Worm (Caenorhabditis elegans) whole organism, young adult: ENCODE data around the gene pro-2.

Source experiments
- B0019.2 ChIP-seq: fragments of 200-800 bp; sonication (Bioruptor generic); conservative IDR thresholded peaks from 2 replicates; pipeline ENCODE4 v1.3.6; 2022; ENCODE audit warnings: missing genetic modification reagents, missing genetic modification characterization, missing compliant biosample characterization
- B0261.1 ChIP-seq: sonication (generic microtip); optimal IDR thresholded peaks from 2 replicates; lab custom pipeline; 2016; ENCODE audit warnings: mild to moderate bottlenecking, missing genetic modification characterization, moderate library complexity, missing compliant biosample characterization
- B0336.3 ChIP-seq: fragments of 200-800 bp; sonication (Bioruptor generic); IDR thresholded peaks from 2 replicates; pipeline ENCODE4 v1.3.6; 2022; ENCODE audit warnings: missing genetic modification characterization, missing compliant biosample characterization
- F22D6.2 ChIP-seq: sonication (generic microtip); optimal IDR thresholded peaks from 2 replicates; lab custom pipeline; 2016; ENCODE audit warnings: mild to moderate bottlenecking, missing genetic modification characterization, missing compliant biosample characterization
- F52B5.7 ChIP-seq: sonication (generic microtip); optimal IDR thresholded peaks from 2 replicates; lab custom pipeline; 2016; ENCODE audit warnings: mild to moderate bottlenecking, missing genetic modification characterization, missing compliant biosample characterization
- T07F8.4 ChIP-seq: sonication (generic microtip); optimal IDR thresholded peaks from 2 replicates; lab custom pipeline; 2016; ENCODE audit warnings: mild to moderate bottlenecking, missing genetic modification characterization, moderate library complexity, missing compliant biosample characterization
- Y53F4B.3 ChIP-seq: fragments of 200-800 bp; sonication (Bioruptor generic); IDR thresholded peaks from 2 replicates; pipeline ENCODE4 v1.3.6; 2022; ENCODE audit warnings: missing genetic modification reagents, missing genetic modification characterization, missing compliant biosample characterization
- Y56A3A.18 ChIP-seq: fragments of 200-800 bp; sonication (Bioruptor generic); IDR thresholded peaks from 2 replicates; pipeline ENCODE4 v1.3.6; 2022; ENCODE audit warnings: missing genetic modification reagents, missing genetic modification characterization, missing compliant biosample characterization
- Y95B8A.8 ChIP-seq: fragments of 200-800 bp; sonication (Bioruptor generic); IDR thresholded peaks from 2 replicates; pipeline ENCODE4 v1.3.6; 2022; ENCODE audit warnings: missing genetic modification reagents, missing genetic modification characterization, missing compliant biosample characterization
- akir-1 ChIP-seq: fragments of 200-800 bp; sonication (Bioruptor generic); optimal IDR thresholded peaks from 2 replicates; lab custom pipeline; 2018; ENCODE audit warnings: mild to moderate bottlenecking, missing genetic modification characterization, moderate library complexity, missing compliant biosample characterization
- ama-1 ChIP-seq, 3 experiments: fragments of 150-350 bp in 1 of 3; sonication (generic microtip) in 2 of 3; optimal IDR thresholded peaks; 2 replicates each; lab custom pipeline; 2014 to 2018; ENCODE audit warnings: missing biosample characterization in 2 of 3, missing genetic modification characterization in 2 of 3, missing genetic modification reagents in 2 of 3
- bed-2 ChIP-seq: fragments of 200-800 bp; sonication (Bioruptor generic); IDR thresholded peaks from 2 replicates; pipeline ENCODE4 v1.3.6; 2022; ENCODE audit warnings: missing genetic modification reagents, missing genetic modification characterization, missing compliant biosample characterization
- cebp-1 ChIP-seq, 2 experiments: fragments of 200-800 bp in 1 of 2; sonication (Bioruptor generic) in 1 of 2; sonication (generic microtip) in 1 of 2; IDR thresholded peaks in 1 of 2; optimal IDR thresholded peaks in 1 of 2; 2 replicates each; pipeline versions ENCODE4 v1.3.6 to Lab custom; 2017 to 2022; ENCODE audit warnings: missing compliant biosample characterization in 2 of 2, missing genetic modification characterization in 2 of 2, mild to moderate bottlenecking in 1 of 2, missing genetic modification reagents in 1 of 2, moderate library complexity in 1 of 2
- ceh-40 ChIP-seq: fragments of 200-800 bp; sonication (Bioruptor generic); IDR thresholded peaks from 2 replicates; pipeline ENCODE4 v1.3.6; 2022; ENCODE audit warnings: missing genetic modification characterization, missing compliant biosample characterization
- ceh-91 ChIP-seq: fragments of 200-800 bp; sonication (Bioruptor generic); IDR thresholded peaks from 2 replicates; pipeline ENCODE4 v1.3.6; 2022; ENCODE audit warnings: missing genetic modification reagents, missing genetic modification characterization, missing compliant biosample characterization
- dpl-1 ChIP-seq: fragments of 150-350 bp; optimal IDR thresholded peaks from 2 replicates; lab custom pipeline; 2014; ENCODE audit warnings: missing biosample characterization, missing genetic modification reagents, missing genetic modification characterization
- egl-44 ChIP-seq: fragments of 200-800 bp; sonication (Bioruptor generic); IDR thresholded peaks from 2 replicates; pipeline ENCODE4 v1.3.6; 2022; ENCODE audit warnings: missing genetic modification reagents, missing genetic modification characterization, missing compliant biosample characterization
- egrh-3 ChIP-seq: fragments of 200-800 bp; sonication (Bioruptor generic); IDR thresholded peaks from 2 replicates; pipeline ENCODE4 v1.3.6; 2022; ENCODE audit warnings: missing genetic modification reagents, missing genetic modification characterization, missing compliant biosample characterization
- ekl-4 ChIP-seq: fragments of 200-800 bp; sonication (Bioruptor generic); IDR thresholded peaks from 2 replicates; pipeline ENCODE4 v1.3.6; 2022; ENCODE audit warnings: missing genetic modification reagents, missing genetic modification characterization, missing compliant biosample characterization
- gei-17 ChIP-seq: fragments of 200-800 bp; sonication (Bioruptor generic); optimal IDR thresholded peaks from 2 replicates; lab custom pipeline; 2018; ENCODE audit warnings: mild to moderate bottlenecking, missing genetic modification characterization, missing compliant biosample characterization
- him-1 ChIP-seq: sonication (generic microtip); optimal IDR thresholded peaks from 2 replicates; lab custom pipeline; 2016; ENCODE audit warnings: missing genotype, missing genetic modification reagents, missing genetic modification characterization, missing compliant biosample characterization
- hmg-1.2 ChIP-seq: fragments of 200-800 bp; sonication (Bioruptor generic); IDR thresholded peaks from 2 replicates; pipeline ENCODE4 v1.3.6; 2022; ENCODE audit warnings: missing genetic modification reagents, missing genetic modification characterization, missing compliant biosample characterization
- hmg-20 ChIP-seq: fragments of 200-800 bp; sonication (Bioruptor generic); IDR thresholded peaks from 2 replicates; pipeline ENCODE4 v1.3.6; 2022; ENCODE audit warnings: missing genetic modification reagents, missing genetic modification characterization, missing compliant biosample characterization
- hrde-1 ChIP-seq: sonication (generic microtip); optimal IDR thresholded peaks from 2 replicates; lab custom pipeline; 2016; ENCODE audit warnings: missing genetic modification characterization, mild to moderate bottlenecking, missing compliant biosample characterization, moderate library complexity, missing genotype, missing genetic modification reagents, borderline replicate concordance
- hsf-1 ChIP-seq: fragments of 200-800 bp; sonication (Bioruptor generic); IDR thresholded peaks from 2 replicates; pipeline ENCODE4 v1.3.6; 2022; ENCODE audit warnings: missing genetic modification reagents, missing genetic modification characterization, missing compliant biosample characterization
- nfya-1 ChIP-seq: sonication (generic microtip); optimal IDR thresholded peaks from 2 replicates; lab custom pipeline; 2017; ENCODE audit warnings: antibody characterized with exemption, missing compliant biosample characterization, missing genetic modification characterization, borderline replicate concordance; ENCODE audit not compliant: insufficient read depth
- nfya-2 ChIP-seq: fragments of 200-800 bp; sonication (Bioruptor generic); IDR thresholded peaks from 2 replicates; pipeline ENCODE4 v1.3.6; 2022; ENCODE audit warnings: missing genetic modification reagents, missing genetic modification characterization, missing compliant biosample characterization
- nhr-120 ChIP-seq: fragments of 200-800 bp; sonication (Bioruptor generic); IDR thresholded peaks from 2 replicates; pipeline ENCODE4 v1.3.6; 2022; ENCODE audit warnings: missing genetic modification characterization, missing compliant biosample characterization
- nhr-27 ChIP-seq: fragments of 200-800 bp; sonication (Bioruptor generic); optimal IDR thresholded peaks from 2 replicates; lab custom pipeline; 2018; ENCODE audit warnings: mild to moderate bottlenecking, missing genetic modification characterization, moderate library complexity, missing compliant biosample characterization
- pha-4 ChIP-seq: fragments of 150-350 bp; sonication (generic microtip); optimal IDR thresholded peaks from 2 replicates; lab custom pipeline; 2014; ENCODE audit warnings: missing biosample characterization, missing genetic modification reagents, missing genetic modification characterization
- rec-8 ChIP-seq, 2 experiments: sonication (generic microtip); optimal IDR thresholded peaks; 2 replicates each; lab custom pipeline; 2016; ENCODE audit warnings: mild to moderate bottlenecking in 2 of 2, missing genetic modification characterization in 2 of 2, missing genetic modification reagents in 2 of 2, missing genotype in 2 of 2, missing biosample characterization in 1 of 2, missing compliant biosample characterization in 1 of 2, moderate library complexity in 1 of 2
- snpc-4 ChIP-seq, 5 experiments: fragments of 150-350 bp in 1 of 5; sonication (generic microtip) in 4 of 5; optimal IDR thresholded peaks; 2 replicates each; lab custom pipeline; 2014 to 2018; ENCODE audit warnings: missing genetic modification characterization in 5 of 5, missing biosample characterization in 3 of 5, antibody characterized with exemption in 2 of 5, mild to moderate bottlenecking in 2 of 5, missing compliant biosample characterization in 2 of 5, missing genotype in 2 of 5, moderate library complexity in 2 of 5, missing genetic modification reagents in 1 of 5
- somi-1 ChIP-seq: fragments of 200-800 bp; sonication (Bioruptor generic); optimal IDR thresholded peaks from 2 replicates; lab custom pipeline; 2018; ENCODE audit warnings: mild to moderate bottlenecking, missing genetic modification characterization, missing compliant biosample characterization
- sptf-2 ChIP-seq: fragments of 200-800 bp; sonication (Bioruptor generic); optimal IDR thresholded peaks from 2 replicates; lab custom pipeline; 2018; ENCODE audit warnings: mild to moderate bottlenecking, missing genetic modification characterization, missing compliant biosample characterization
- tbp1 ChIP-seq: fragments of 200-800 bp; sonication (Bioruptor generic); optimal IDR thresholded peaks from 2 replicates; lab custom pipeline; 2018; ENCODE audit warnings: mild to moderate bottlenecking, missing genetic modification characterization, missing compliant biosample characterization
- xnd-1 ChIP-seq: sonication (generic microtip); optimal IDR thresholded peaks from 2 replicates; lab custom pipeline; 2016; ENCODE audit warnings: missing genotype, missing genetic modification reagents, missing genetic modification characterization, missing compliant biosample characterization
- zfh-2 ChIP-seq: fragments of 200-800 bp; sonication (Bioruptor generic); conservative IDR thresholded peaks from 2 replicates; pipeline ENCODE4 v1.3.6; 2022; ENCODE audit warnings: missing genetic modification reagents, missing genetic modification characterization, missing compliant biosample characterization
- zim-3 ChIP-seq: sonication (generic microtip); optimal IDR thresholded peaks from 2 replicates; lab custom pipeline; 2017; ENCODE audit warnings: mild to moderate bottlenecking, missing genetic modification characterization, moderate library complexity, missing compliant biosample characterization
- ztf-18 ChIP-seq: sonication (generic microtip); optimal IDR thresholded peaks from 2 replicates; lab custom pipeline; 2016; ENCODE audit warnings: missing genotype, mild to moderate bottlenecking, missing genetic modification characterization, missing compliant biosample characterization
- ztf-25 ChIP-seq: fragments of 200-800 bp; sonication (Bioruptor generic); IDR thresholded peaks from 2 replicates; pipeline ENCODE4 v1.3.6; 2022; ENCODE audit warnings: missing genetic modification reagents, missing genetic modification characterization, missing compliant biosample characterization
- ztf-26 ChIP-seq: sonication (generic microtip); optimal IDR thresholded peaks from 2 replicates; lab custom pipeline; 2017; ENCODE audit warnings: missing genetic modification characterization, missing compliant biosample characterization
- ztf-28 ChIP-seq: fragments of 200-800 bp; sonication (Bioruptor generic); IDR thresholded peaks from 2 replicates; pipeline ENCODE4 v1.3.6; 2022; ENCODE audit warnings: missing genetic modification reagents, missing genetic modification characterization, missing compliant biosample characterization

The pro-2 gene

DNA sequence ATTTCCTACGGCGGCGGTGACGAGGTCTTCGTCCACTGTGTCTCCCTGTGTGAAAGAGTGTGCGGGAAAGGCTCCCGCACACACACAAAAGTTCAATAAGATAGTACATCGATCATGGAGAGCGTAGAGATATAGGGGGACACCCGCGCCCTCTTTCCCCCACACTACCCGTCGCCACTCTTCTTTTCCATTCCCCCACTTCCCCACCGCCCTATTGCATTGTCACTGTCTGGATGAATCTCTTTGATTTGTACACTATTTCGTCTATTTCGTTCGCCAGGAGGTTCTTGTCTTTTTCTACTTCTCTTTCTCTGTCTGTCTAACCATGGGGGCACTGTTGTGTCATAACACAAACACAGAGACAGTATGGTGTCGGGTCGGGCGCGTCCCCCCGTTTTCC lies 37.3 kb upstream of the pro-2 start (continued):
- TF ChIP-seq B0019.2 (no peak), hrde-1 (tag; lab: Kevin White, UChicago) (no peak), ama-1 (optimal IDR thresholded peaks at IDR 0.05; lab: Kevin White, UChicago) (no peak), ama-1 (GFP tag; optimal IDR thresholded peaks at IDR 0.05; lab: Kevin White, UChicago) (no peak), xnd-1 (no peak), ceh-91 (GFP tag; lab: Robert Waterston, UW) (no peak), nfya-2 (GFP tag; lab: Robert Waterston, UW) (no peak), F22D6.2 (tag; lab: Kevin White, UChicago) (no peak), dpl-1 (GFP tag; lab: Kevin White, UChicago) (no peak), zfh-2 (peak; percentile 81), nhr-120 (no peak), tbp1 (peak; percentile 6), zim-3 (tag; lab: Kevin White, UChicago) (no peak), nfya-1 (no peak), ztf-25 (GFP tag; lab: Robert Waterston, UW) (no peak), Y53F4B.3 (GFP tag; lab: Robert Waterston, UW) (no peak), Y56A3A.18 (peak; percentile 64; the same call in 1 of the 2 replicates), ztf-26 (tag; lab: Kevin White, UChicago) (peak; percentile 1), snpc-4 (GFP tag; optimal IDR thresholded peaks at IDR 0.05; lab: Kevin White, UChicago) (no peak), snpc-4 (tag; optimal IDR thresholded peaks at IDR 0.05; lab: Kevin White, UChicago) (peak in 2 of 4 experiments; percentile 41 to 82), B0336.3 (GFP tag; lab: Robert Waterston, UW) (no peak; the same call in 1 of the 2 replicates), egl-44 (GFP tag; lab: Robert Waterston, UW) (no peak), cebp-1 (GFP tag; IDR thresholded peaks at IDR 0.05; lab: Robert Waterston, UW) (peak; percentile 31; the same call in 1 of the 2 replicates), cebp-1 (tag; optimal IDR thresholded peaks at IDR 0.05; lab: Kevin White, UChicago) (peak; percentile 67), hmg-20 (GFP tag; lab: Robert Waterston, UW) (no peak), ceh-40 (GFP tag; lab: Robert Waterston, UW) (no peak), nhr-27 (tag; lab: Kevin White, UChicago) (no peak), hsf-1 (GFP tag; lab: Robert Waterston, UW) (0 out of 2 replicates have a peak, but pooled peaks have one; percentile 39), sptf-2 (GFP tag; lab: Kevin White, UChicago) (no peak)

DNA sequence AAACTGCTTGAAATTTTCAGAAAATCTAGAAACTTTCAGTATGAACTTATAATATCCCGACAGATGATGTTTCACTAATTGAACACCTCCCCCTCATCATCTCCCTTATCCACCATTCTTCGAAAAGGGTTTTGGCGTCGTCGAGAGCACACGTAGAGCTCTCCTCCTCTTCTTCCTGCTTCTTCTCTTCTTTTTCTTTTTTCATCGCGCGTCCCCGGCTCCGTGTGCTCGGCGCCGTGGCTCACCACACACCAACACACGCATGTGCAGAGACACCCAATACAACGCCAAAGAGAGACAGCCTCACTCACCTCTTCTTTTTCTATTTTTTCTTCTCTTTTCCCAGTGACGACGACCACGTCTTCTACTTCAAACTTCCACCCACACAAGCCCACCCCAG lies 34.6 kb upstream of the pro-2 start:
- TF ChIP-seq egrh-3 (GFP tag; lab: Robert Waterston, UW) = 0 out of 2 replicates have a peak, but pooled peaks have one; percentile 30
- TF ChIP-seq akir-1 = no peak
- TF ChIP-seq nhr-120 = no peak
- no peak for TF ChIP-seq ceh-91 (GFP tag; lab: Robert Waterston, UW)
- no peak for TF ChIP-seq Y95B8A.8 (GFP tag; lab: Robert Waterston, UW)
- peak; percentile 53; the same call in 1 of the 2 replicates for TF ChIP-seq zfh-2

DNA sequence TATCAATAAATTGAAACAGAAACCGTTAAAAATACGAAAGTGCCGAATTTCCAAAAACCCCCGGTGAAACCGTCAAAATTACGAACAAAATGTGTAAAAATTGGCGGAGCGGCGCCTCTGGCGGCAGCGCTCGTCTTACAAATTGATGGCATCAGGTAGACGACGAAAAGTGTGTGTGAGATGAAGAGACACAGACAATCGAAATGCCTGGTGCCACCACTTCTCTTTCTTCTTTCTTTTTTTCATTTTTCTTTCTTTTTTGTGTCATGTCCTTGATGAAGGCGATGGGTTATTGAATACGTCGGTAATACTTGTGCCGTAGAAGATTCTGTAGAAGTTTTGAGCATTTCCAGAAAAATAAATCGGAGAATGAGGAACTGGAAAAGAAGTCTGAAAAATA lies 33.0 kb upstream of the pro-2 start:
- no peak for TF ChIP-seq somi-1 (GFP tag; lab: Kevin White, UChicago)
- TF ChIP-seq hmg-1.2 (GFP tag; lab: Robert Waterston, UW) = peak; percentile 62

DNA sequence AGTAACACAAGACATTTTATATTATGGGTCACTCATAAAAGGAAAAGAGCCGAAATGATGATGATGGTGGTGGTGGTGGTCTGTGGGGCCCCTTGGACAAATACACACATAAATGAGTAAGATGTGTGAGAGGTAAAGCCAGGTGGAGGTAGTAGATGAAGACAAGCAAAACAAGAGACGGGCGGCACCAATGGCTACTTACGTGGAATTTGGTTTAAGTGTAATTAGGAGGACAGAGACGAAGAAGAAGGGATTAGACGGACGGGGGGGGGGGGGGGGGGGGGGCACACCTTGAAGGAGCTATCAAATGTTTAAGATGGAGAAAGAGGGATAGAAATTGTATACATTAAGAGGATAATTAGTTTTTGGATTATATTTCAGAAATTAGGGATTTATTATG lies 29.9 kb upstream of the pro-2 start:
- TF ChIP-seq hmg-1.2 (GFP tag; lab: Robert Waterston, UW) = no peak
- no peak for TF ChIP-seq bed-2 (GFP tag; lab: Robert Waterston, UW)
- TF ChIP-seq pha-4 = no peak
- no peak for TF ChIP-seq ekl-4
- no peak for TF ChIP-seq egrh-3 (GFP tag; lab: Robert Waterston, UW)
- TF ChIP-seq B0261.1 = no peak
- TF ChIP-seq ztf-28 = no peak
- TF ChIP-seq him-1 (tag; lab: Kevin White, UChicago) = no peak
- TF ChIP-seq F52B5.7 (tag; lab: Kevin White, UChicago) = no peak
- no peak for TF ChIP-seq cebp-1 (GFP tag; IDR thresholded peaks at IDR 0.05; lab: Robert Waterston, UW)
- no peak for TF ChIP-seq cebp-1 (tag; optimal IDR thresholded peaks at IDR 0.05; lab: Kevin White, UChicago)
- TF ChIP-seq ceh-91 (GFP tag; lab: Robert Waterston, UW) = no peak
- no peak for TF ChIP-seq gei-17
- no peak for TF ChIP-seq dpl-1 (GFP tag; lab: Kevin White, UChicago)
- no peak for TF ChIP-seq ztf-25 (GFP tag; lab: Robert Waterston, UW)
- no peak for TF ChIP-seq T07F8.4 (tag; lab: Kevin White, UChicago)
- TF ChIP-seq rec-8 (tag; optimal IDR thresholded peaks at IDR 0.05; lab: Kevin White, UChicago) = no peak
- no peak for TF ChIP-seq ztf-18
- TF ChIP-seq nhr-27 (tag; lab: Kevin White, UChicago) = no peak
